Fruit fly (Drosophila melanogaster) S2 (cell line): ENCODE measurements around the gene Sc2.

Experiments used
- CG8478 ChIP-seq: fragments of >200 bp; optimal IDR thresholded peaks from 2 replicates; lab custom pipeline; 2018
- CTCF ChIP-seq, 2 experiments: fragments of >200 bp; optimal IDR thresholded peaks; 2 replicates each; lab custom pipeline; 2018

Sc2 gene

dm6 chr3L:3925487-3925886, 22.2 kb downstream of the Sc2 start:
- TF ChIP-seq CTCF (optimal IDR thresholded peaks at IDR 0.05; lab: Kevin White, UChicago): no peak
- TF ChIP-seq CG8478 (lab: Kevin White, UChicago): no peak

dm6 chr3L:3926191-3926765, 23.0 kb downstream of the Sc2 start:
- TF ChIP-seq CTCF (optimal IDR thresholded peaks at IDR 0.05; lab: Kevin White, UChicago): no peak
- no peak for TF ChIP-seq CG8478 (lab: Kevin White, UChicago)

dm6 chr3L:3927462-3927861, 24.2 kb downstream of the Sc2 start:
- TF ChIP-seq CG8478 (lab: Kevin White, UChicago): no peak

dm6 chr3L:3928205-3928942, 25.1 kb downstream of the Sc2 start:
- TF ChIP-seq CG8478 (lab: Kevin White, UChicago): no peak
- TF ChIP-seq CTCF (optimal IDR thresholded peaks at IDR 0.05; lab: Kevin White, UChicago): no peak

dm6 chr3L:3928943-3929785, 25.9 kb downstream of the Sc2 start:
- TF ChIP-seq CG8478 (lab: Kevin White, UChicago) (no peak), CTCF (optimal IDR thresholded peaks at IDR 0.05; lab: Kevin White, UChicago) (no peak)

dm6 chr3L:3929968-3930767, 26.9 kb downstream of the Sc2 start:
- TF ChIP-seq CTCF (optimal IDR thresholded peaks at IDR 0.05; lab: Kevin White, UChicago): no peak

DNA sequence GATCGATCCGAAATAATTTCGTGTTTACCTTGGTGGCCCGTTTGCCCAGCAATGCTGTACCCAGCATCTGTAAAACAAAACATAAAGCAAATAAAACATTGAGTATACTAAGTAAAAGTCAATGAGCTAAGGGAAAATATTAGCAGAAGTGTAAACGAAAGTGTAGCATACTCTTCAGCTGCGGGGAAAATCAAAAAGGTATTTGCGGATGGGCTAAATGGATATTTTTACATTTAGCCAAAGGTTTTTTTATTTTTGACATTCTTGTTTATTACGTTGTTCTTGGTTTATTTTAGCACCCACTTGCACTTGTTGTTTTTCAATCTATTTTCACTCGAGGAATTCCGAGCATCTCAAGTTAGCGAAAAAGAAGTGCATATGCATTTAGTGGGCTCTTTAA, 27.6 kb downstream of the Sc2 start:
- no peak for TF ChIP-seq CG8478 (lab: Kevin White, UChicago)

dm6 chr3L:3931778-3932177, 28.5 kb downstream of the Sc2 start:
- TF ChIP-seq CG8478 (lab: Kevin White, UChicago) (no peak), CTCF (optimal IDR thresholded peaks at IDR 0.05; lab: Kevin White, UChicago) (no peak)

- TF ChIP-seq CTCF (optimal IDR thresholded peaks at IDR 0.05; lab: Kevin White, UChicago) (no peak), CG8478 (lab: Kevin White, UChicago) (no peak)
Measured at dm6 chr3L:3932742-3933289, 29.5 kb downstream of the Sc2 start.

DNA sequence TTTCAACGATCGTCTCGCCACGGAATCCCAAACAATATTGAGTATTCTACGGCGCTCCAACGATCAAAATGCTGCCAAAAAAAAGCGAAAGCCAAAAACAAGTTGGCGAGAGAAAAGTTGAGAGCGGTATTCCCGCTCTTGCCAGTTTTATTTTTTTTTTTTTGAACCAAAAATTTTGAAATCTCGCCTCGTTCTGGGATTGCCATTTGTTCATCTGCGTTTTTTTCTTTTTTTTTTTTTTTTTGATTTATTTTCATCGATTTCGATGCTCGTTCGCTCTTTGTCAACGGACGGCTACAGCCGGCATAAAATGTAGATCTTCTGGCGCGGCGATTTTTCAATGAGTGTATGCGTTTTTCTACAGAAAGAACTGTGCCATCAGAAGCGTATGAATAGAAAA, 30.3 kb downstream of the Sc2 start:
- no peak for TF ChIP-seq CG8478 (lab: Kevin White, UChicago)
- no peak for TF ChIP-seq CTCF (optimal IDR thresholded peaks at IDR 0.05; lab: Kevin White, UChicago)

DNA sequence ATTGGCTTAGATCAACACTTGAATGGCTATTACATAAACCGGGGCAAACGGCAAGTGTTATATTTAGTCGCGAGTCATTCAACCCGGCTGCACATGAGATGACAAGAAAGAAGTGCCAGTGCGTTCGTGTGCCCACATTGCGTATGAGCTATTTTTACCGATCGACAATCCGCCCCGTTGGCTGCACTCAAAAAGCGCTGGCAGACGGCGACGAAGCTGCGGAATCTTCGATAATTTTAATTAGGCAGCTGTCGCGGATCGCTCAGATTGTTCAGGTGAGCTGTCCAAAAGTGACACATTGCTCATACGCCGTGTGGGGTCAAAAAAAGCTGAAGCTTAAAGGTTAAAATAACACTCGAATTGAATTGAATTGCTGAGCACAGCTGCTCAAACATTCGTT, 30.8 kb downstream of the Sc2 start:
- TF ChIP-seq CTCF (optimal IDR thresholded peaks at IDR 0.05; lab: Kevin White, UChicago) (no peak), CG8478 (lab: Kevin White, UChicago) (no peak)

DNA sequence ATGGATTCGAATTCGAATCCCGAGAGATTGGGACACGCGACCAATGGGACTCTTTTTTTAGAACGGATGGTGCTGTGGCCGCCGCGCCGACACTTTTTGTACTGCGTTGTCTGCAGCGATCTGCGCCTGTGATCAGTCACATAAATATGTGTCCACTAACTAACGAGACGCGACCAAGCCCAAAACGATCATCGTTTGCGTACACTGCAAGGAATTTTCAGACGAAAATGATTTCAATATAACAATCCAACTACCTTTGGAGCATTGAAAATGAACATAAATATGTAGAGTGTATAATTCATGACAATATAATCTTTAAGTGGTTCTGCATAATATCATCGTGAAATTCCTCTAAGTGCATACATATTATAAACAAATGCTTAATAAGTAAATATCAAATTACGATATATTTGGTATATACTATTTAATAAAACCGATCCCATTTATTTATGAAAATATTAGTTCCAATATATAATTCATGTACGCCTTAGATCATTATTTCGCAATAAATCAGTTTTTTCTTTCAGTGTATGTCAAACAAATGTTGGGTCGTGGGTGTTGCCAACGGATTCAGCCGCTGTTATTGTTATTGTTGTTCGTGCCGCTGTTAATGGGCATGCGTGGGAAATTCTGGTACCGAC, 32.4 kb downstream of the Sc2 start, which contains the start of gene Eip63F-1:
TSS of gene Eip63F-1 (minus strand) at position 51 of the 641 bp plus-strand sequence.
- TF ChIP-seq CG8478 (lab: Kevin White, UChicago): no peak
- TF ChIP-seq CTCF (optimal IDR thresholded peaks at IDR 0.05; lab: Kevin White, UChicago): no peak

DNA sequence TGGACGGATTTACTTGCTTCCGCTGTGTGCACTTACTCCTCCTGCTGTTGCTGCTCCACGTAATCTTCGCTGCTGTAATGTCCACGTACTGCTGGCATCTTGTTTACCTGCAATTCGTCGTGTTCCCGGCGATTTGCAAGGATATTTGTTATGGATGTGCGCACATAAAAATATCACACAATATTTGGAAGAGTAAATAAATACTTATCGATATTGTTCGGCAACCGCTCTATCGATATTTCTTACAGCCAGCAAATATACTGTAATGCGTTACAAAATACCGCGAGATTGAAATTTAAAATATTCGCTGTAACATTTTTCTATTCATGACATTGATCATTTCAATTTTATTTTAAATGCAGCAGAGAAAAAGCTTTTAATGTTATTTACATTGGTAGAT, 34.5 kb downstream of the Sc2 start, which contains the start of gene CG10866:
TSS of gene CG10866 (minus strand) at position 187 of the 400 bp plus-strand sequence.
- TF ChIP-seq CTCF (optimal IDR thresholded peaks at IDR 0.05; lab: Kevin White, UChicago) (no peak), CG8478 (lab: Kevin White, UChicago) (no peak)
